Worm (Caenorhabditis elegans) whole organism, L1 larva: ENCODE data around the gene Y73B6BL.31.

Experiments
- C16A3.4 ChIP-seq: fragments of 150-350 bp; optimal IDR thresholded peaks from 2 replicates; lab custom pipeline; 2014; ENCODE audit warnings: missing biosample characterization, missing genetic modification characterization
- C34B4.2 ChIP-seq: sonication (generic microtip); optimal IDR thresholded peaks from 2 replicates; lab custom pipeline; 2017; ENCODE audit warnings: mild to moderate bottlenecking, missing genetic modification characterization, missing compliant biosample characterization
- Y116A8C.19 ChIP-seq: sonication (generic microtip); optimal IDR thresholded peaks from 2 replicates; lab custom pipeline; 2016; ENCODE audit warnings: missing compliant biosample characterization, missing genetic modification characterization, borderline replicate concordance
- ama-1 ChIP-seq: fragments of 150-350 bp; optimal IDR thresholded peaks from 2 replicates; lab custom pipeline; 2014
- blmp-1 ChIP-seq: fragments of 150-350 bp; optimal IDR thresholded peaks from 2 replicates; lab custom pipeline; 2014; ENCODE audit warnings: missing biosample characterization, missing genetic modification characterization
- ces-1 ChIP-seq: fragments of 150-350 bp; optimal IDR thresholded peaks from 2 replicates; lab custom pipeline; 2014; ENCODE audit warnings: missing biosample characterization, missing genetic modification reagents, missing genetic modification characterization
- dpl-1 ChIP-seq, 3 experiments: fragments of 150-350 bp in 2 of 3; sonication (generic microtip) in 1 of 3; optimal IDR thresholded peaks; 2 replicates each; lab custom pipeline; 2014 to 2017; ENCODE audit warnings: missing biosample characterization in 3 of 3, missing genetic modification characterization in 3 of 3, missing genetic modification reagents in 3 of 3
- dsc-1 ChIP-seq: sonication (generic microtip); optimal IDR thresholded peaks from 2 replicates; lab custom pipeline; 2016; ENCODE audit warnings: mild to moderate bottlenecking, missing genetic modification characterization, missing compliant biosample characterization
- efl-1 ChIP-seq, 4 experiments: fragments of 150-350 bp; optimal IDR thresholded peaks in 3 of 4; peaks in 1 of 4; 1 replicate in 1 of 4; 2 replicates in 3 of 4; lab custom pipeline; 2014; ENCODE audit warnings: missing biosample characterization in 2 of 4, missing genetic modification characterization in 2 of 4, missing genetic modification reagents in 2 of 4
- egl-13 ChIP-seq: sonication (generic microtip); optimal IDR thresholded peaks from 2 replicates; lab custom pipeline; 2016; ENCODE audit warnings: missing genotype, missing genetic modification reagents, missing genetic modification characterization, missing compliant biosample characterization
- egl-27 ChIP-seq, 2 experiments: fragments of 150-350 bp in 1 of 2; sonication (generic microtip); optimal IDR thresholded peaks; 3 replicates each; lab custom pipeline; 2017 to 2018; ENCODE audit warnings: missing biosample characterization in 2 of 2, missing genetic modification characterization in 2 of 2, missing genetic modification reagents in 2 of 2
- elt-2 ChIP-seq: sonication (generic microtip); optimal IDR thresholded peaks from 2 replicates; lab custom pipeline; 2016; ENCODE audit warnings: missing genetic modification characterization, mild to moderate bottlenecking, inconsistent platforms, missing compliant biosample characterization, missing genetic modification reagents
- fkh-10 ChIP-seq: sonication (generic microtip); optimal IDR thresholded peaks from 2 replicates; lab custom pipeline; 2017; ENCODE audit warnings: missing biosample characterization, missing genetic modification reagents, missing genetic modification characterization
- fkh-4 ChIP-seq: sonication (generic microtip); optimal IDR thresholded peaks from 2 replicates; lab custom pipeline; 2016; ENCODE audit warnings: missing compliant biosample characterization, missing genetic modification characterization, borderline replicate concordance
- fkh-8 ChIP-seq: sonication (generic microtip); optimal IDR thresholded peaks from 2 replicates; lab custom pipeline; 2016; ENCODE audit warnings: mild to moderate bottlenecking, missing genetic modification characterization, missing compliant biosample characterization
- fos-1 ChIP-seq: fragments of 150-350 bp; optimal IDR thresholded peaks from 2 replicates; lab custom pipeline; 2014; ENCODE audit warnings: missing biosample characterization, missing genetic modification characterization
- hlh-17 ChIP-seq: fragments of 200-800 bp; sonication (Bioruptor generic); optimal IDR thresholded peaks from 2 replicates; lab custom pipeline; 2018; ENCODE audit warnings: missing genetic modification characterization, mild to moderate bottlenecking, missing compliant biosample characterization, moderate library complexity, borderline replicate concordance
- hlh-4 ChIP-seq: sonication (generic microtip); optimal IDR thresholded peaks from 2 replicates; lab custom pipeline; 2016; ENCODE audit warnings: mild to moderate bottlenecking, missing genetic modification characterization, missing compliant biosample characterization
- irx-1 ChIP-seq: sonication (generic microtip); optimal IDR thresholded peaks from 2 replicates; lab custom pipeline; 2016; ENCODE audit warnings: missing genetic modification characterization, missing compliant biosample characterization
- jun-1 ChIP-seq: fragments of 150-350 bp; optimal IDR thresholded peaks from 2 replicates; lab custom pipeline; 2014; ENCODE audit warnings: missing biosample characterization, missing genetic modification reagents, missing genetic modification characterization
- lin-13 ChIP-seq: fragments of 150-350 bp; optimal IDR thresholded peaks from 2 replicates; lab custom pipeline; 2014; ENCODE audit warnings: missing biosample characterization, missing genetic modification reagents, missing genetic modification characterization
- lin-14 ChIP-seq: fragments of 200-800 bp; sonication (Bioruptor generic); optimal IDR thresholded peaks from 2 replicates; lab custom pipeline; 2018; ENCODE audit warnings: mild to moderate bottlenecking, missing genetic modification characterization, moderate library complexity, missing compliant biosample characterization
- lin-15B ChIP-seq: fragments of 150-350 bp; sonication (generic microtip); optimal IDR thresholded peaks from 3 replicates; lab custom pipeline; 2014; ENCODE audit warnings: missing biosample characterization, missing genetic modification characterization
- lin-35 ChIP-seq, 2 experiments: fragments of 150-350 bp; optimal IDR thresholded peaks; 2 replicates each; lab custom pipeline; 2014; ENCODE audit warnings: missing biosample characterization in 2 of 2, missing genetic modification characterization in 2 of 2, missing genetic modification reagents in 2 of 2
- mef-2 ChIP-seq: fragments of 150-350 bp; optimal IDR thresholded peaks from 2 replicates; lab custom pipeline; 2014; ENCODE audit warnings: missing biosample characterization, missing genetic modification characterization
- nhr-20 ChIP-seq: sonication (generic microtip); optimal IDR thresholded peaks from 2 replicates; lab custom pipeline; 2016; ENCODE audit warnings: mild to moderate bottlenecking, missing genetic modification characterization, missing compliant biosample characterization
- nhr-237 ChIP-seq: fragments of 150-350 bp; optimal IDR thresholded peaks from 2 replicates; lab custom pipeline; 2014; ENCODE audit warnings: missing biosample characterization, missing genetic modification characterization
- nhr-71 ChIP-seq: sonication (generic microtip); optimal IDR thresholded peaks from 2 replicates; lab custom pipeline; 2016; ENCODE audit warnings: mild to moderate bottlenecking, missing genetic modification characterization, moderate library complexity, missing compliant biosample characterization
- nhr-77 ChIP-seq: fragments of 150-350 bp; optimal IDR thresholded peaks from 2 replicates; lab custom pipeline; 2014; ENCODE audit warnings: missing biosample characterization, missing genetic modification characterization
- nhr-85 ChIP-seq: sonication (generic microtip); peaks from one replicate; lab custom pipeline; 2016; ENCODE audit warnings: missing genetic modification characterization, inconsistent platforms, missing compliant biosample characterization
- nhr-90 ChIP-seq: sonication (generic microtip); optimal IDR thresholded peaks from 2 replicates; lab custom pipeline; 2016; ENCODE audit warnings: mild to moderate bottlenecking, missing genetic modification characterization, missing compliant biosample characterization; ENCODE audit not compliant: poor library complexity
- pax-3 ChIP-seq: fragments of 200-800 bp; sonication (Bioruptor generic); optimal IDR thresholded peaks from 2 replicates; lab custom pipeline; 2018; ENCODE audit warnings: mild to moderate bottlenecking, missing genetic modification characterization, moderate library complexity, missing compliant biosample characterization
- rnt-1 ChIP-seq: sonication (generic microtip); optimal IDR thresholded peaks from 2 replicates; lab custom pipeline; 2016; ENCODE audit warnings: mild to moderate bottlenecking, missing genetic modification characterization, moderate library complexity, missing compliant biosample characterization
- skn-1 ChIP-seq: fragments of 150-350 bp; optimal IDR thresholded peaks from 2 replicates; lab custom pipeline; 2014; ENCODE audit warnings: missing biosample characterization, missing genetic modification characterization
- sup-37 ChIP-seq: fragments of 200-800 bp; sonication (Bioruptor generic); optimal IDR thresholded peaks from 2 replicates; lab custom pipeline; 2018; ENCODE audit warnings: mild to moderate bottlenecking, missing genetic modification characterization, missing compliant biosample characterization
- swsn-7 ChIP-seq: sonication (generic microtip); optimal IDR thresholded peaks from 2 replicates; lab custom pipeline; 2016; ENCODE audit warnings: missing genetic modification characterization, missing compliant biosample characterization
- tlp-1 ChIP-seq: fragments of 150-350 bp; optimal IDR thresholded peaks from 2 replicates; lab custom pipeline; 2014; ENCODE audit warnings: missing biosample characterization, missing genetic modification characterization
- unc-62 ChIP-seq: fragments of 150-350 bp; optimal IDR thresholded peaks from 2 replicates; lab custom pipeline; 2014; ENCODE audit warnings: missing biosample characterization, missing genetic modification reagents, missing genetic modification characterization
- unc-98 ChIP-seq: fragments of 200-800 bp; sonication (Bioruptor generic); IDR thresholded peaks from 2 replicates; pipeline ENCODE4 v1.3.6; 2022; ENCODE audit warnings: missing genetic modification characterization, missing compliant biosample characterization
- vab-15 ChIP-seq: sonication (generic microtip); optimal IDR thresholded peaks from 2 replicates; lab custom pipeline; 2017; ENCODE audit warnings: missing genotype, mild to moderate bottlenecking, missing genetic modification characterization, missing compliant biosample characterization
- zip-4 ChIP-seq: fragments of 200-800 bp; sonication (Bioruptor generic); optimal IDR thresholded peaks from 2 replicates; lab custom pipeline; 2018; ENCODE audit warnings: mild to moderate bottlenecking, missing genetic modification characterization, moderate library complexity, missing compliant biosample characterization

Y73B6BL.31 gene

DNA sequence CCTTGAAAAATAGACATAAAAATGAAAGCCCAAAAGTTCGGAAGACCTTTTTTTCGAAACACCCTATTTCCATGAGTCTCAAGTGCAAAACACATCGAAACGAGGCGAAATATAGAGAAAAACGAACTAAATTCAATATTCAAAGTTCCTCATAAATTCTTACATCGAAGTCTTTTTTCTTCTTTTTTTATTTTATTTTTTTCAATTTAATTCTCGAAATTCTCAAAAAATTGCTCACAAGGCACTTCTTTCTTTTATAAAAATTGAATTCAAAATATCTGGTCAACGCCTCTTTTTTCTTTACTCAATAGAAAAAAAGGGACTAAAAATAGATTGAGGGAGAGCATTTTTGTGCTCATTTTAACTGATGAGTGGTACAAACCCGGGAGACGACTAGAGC is 46.5 kb upstream of the Y73B6BL.31 start:
- TF ChIP-seq egl-13 (tag; lab: Kevin White, UChicago) (no peak), fkh-10 (GFP tag; lab: Kevin White, UChicago) (peak; percentile 54)

DNA sequence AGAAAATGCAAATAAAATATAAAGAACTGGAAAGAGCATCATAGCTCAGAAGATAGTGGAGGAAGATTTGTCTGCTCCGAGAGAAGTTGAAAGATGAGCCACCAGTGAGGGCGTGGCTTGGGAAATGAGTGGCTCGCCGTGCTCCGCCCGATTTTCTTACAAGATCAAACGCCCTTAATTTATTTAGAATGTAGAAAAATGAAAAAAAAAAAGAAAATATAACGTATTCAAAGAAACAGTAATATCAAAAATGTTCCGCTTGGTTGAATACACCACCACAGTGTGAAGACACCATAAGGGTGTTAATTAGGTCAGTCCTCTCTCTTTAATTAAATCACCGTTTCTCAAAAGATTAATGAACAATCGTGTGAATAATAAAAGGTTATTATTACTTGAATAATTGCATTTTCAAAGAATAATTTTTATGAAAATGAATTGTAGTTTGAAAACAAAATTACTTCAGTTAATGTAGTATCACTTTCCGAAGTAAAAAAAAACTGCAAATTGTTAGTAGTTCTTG is 39.3 kb upstream of the Y73B6BL.31 start, which contains the start of gene sfrp-1:
Gene sfrp-1, minus strand, starts transcription at position 51 of the 520 bp plus-strand sequence.
- TF ChIP-seq blmp-1 (no peak), lin-15B (tag; lab: Kevin White, UChicago) (no peak), egl-13 (tag; lab: Kevin White, UChicago) (no peak), rnt-1 (tag; lab: Kevin White, UChicago) (no peak), irx-1 (tag; lab: Kevin White, UChicago) (no peak), hlh-4 (tag; lab: Kevin White, UChicago) (no peak), nhr-77 (no peak), fkh-10 (GFP tag; lab: Kevin White, UChicago) (no peak)

DNA sequence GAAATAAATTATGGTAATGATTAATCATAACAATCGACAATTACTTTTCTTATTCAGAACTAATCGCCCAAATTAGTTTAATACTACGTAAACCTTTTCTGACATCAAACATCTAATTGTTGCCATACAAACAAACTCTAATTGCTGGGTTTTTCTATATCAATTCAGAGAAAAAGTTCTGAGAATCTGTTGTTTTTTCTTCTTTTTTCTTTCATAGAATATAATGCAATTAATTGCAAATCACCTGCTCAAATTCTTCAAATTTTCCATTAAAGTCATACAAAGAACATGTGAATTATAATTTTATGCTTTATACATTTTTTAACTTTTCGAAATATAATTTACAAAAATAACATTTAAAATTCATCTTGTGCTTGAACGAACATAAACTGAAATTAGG is 38.3 kb upstream of the Y73B6BL.31 start:
- TF ChIP-seq fkh-8 (tag; lab: Kevin White, UChicago), result peak; percentile 52
- TF ChIP-seq hlh-17 (GFP tag; lab: Kevin White, UChicago), result no peak
- no peak for TF ChIP-seq lin-13 (GFP tag; lab: Kevin White, UChicago)
- TF ChIP-seq pax-3 (tag; lab: Kevin White, UChicago), result peak; percentile 8
- TF ChIP-seq nhr-90 (tag; lab: Kevin White, UChicago), result no peak
- TF ChIP-seq hlh-4 (tag; lab: Kevin White, UChicago), result peak; percentile 64
- TF ChIP-seq nhr-71 (tag; lab: Kevin White, UChicago), result peak; percentile 22
- TF ChIP-seq egl-13 (tag; lab: Kevin White, UChicago), result no peak
- TF ChIP-seq dpl-1 (GFP tag; optimal IDR thresholded peaks at IDR 0.05; lab: Kevin White, UChicago), result no peak

DNA sequence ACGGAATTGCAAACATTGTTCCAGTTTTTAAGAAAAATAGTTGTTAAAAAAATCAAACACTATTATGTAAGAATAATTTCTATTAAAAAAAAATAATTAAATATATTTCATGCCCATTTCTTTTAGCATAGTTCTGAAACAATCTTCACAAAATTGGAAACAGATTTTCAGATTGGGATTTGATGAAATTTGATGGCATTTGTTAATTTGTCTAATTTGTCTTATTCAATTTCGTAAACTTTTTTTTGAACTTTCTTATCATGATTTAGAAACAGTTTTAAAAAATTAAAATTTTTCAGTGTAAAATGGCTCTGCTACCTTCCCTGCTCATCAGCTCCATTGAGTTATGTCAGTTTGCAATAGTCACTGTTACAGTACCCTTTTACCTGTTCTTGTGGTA is 36.8 kb upstream of the Y73B6BL.31 start, which contains the start of gene srv-13:
Gene srv-13, plus strand, starts transcription at position 301 of the 400 bp plus-strand sequence.
- TF ChIP-seq pax-3 (tag; lab: Kevin White, UChicago) (no peak), fos-1 (tag; lab: Kevin White, UChicago) (no peak), hlh-4 (tag; lab: Kevin White, UChicago) (no peak), zip-4 (GFP tag; lab: Kevin White, UChicago) (no peak), C16A3.4 (no peak), skn-1 (no peak), rnt-1 (tag; lab: Kevin White, UChicago) (no peak), tlp-1 (tag; lab: Kevin White, UChicago) (no peak), unc-62 (GFP tag; lab: Kevin White, UChicago) (no peak), dsc-1 (tag; lab: Kevin White, UChicago) (no peak), vab-15 (tag; lab: Kevin White, UChicago) (no peak), dpl-1 (GFP tag; optimal IDR thresholded peaks at IDR 0.05; lab: Kevin White, UChicago) (no peak), efl-1 (optimal IDR thresholded peaks at IDR 0.05; lab: Kevin White, UChicago) (no peak), efl-1 (GFP tag; optimal IDR thresholded peaks at IDR 0.05 in 1 of 2; lab: Kevin White, UChicago) (no peak), lin-15B (tag; lab: Kevin White, UChicago) (no peak), nhr-85 (no peak), jun-1 (no peak), nhr-237 (tag; lab: Kevin White, UChicago) (no peak), C34B4.2 (no peak)

DNA sequence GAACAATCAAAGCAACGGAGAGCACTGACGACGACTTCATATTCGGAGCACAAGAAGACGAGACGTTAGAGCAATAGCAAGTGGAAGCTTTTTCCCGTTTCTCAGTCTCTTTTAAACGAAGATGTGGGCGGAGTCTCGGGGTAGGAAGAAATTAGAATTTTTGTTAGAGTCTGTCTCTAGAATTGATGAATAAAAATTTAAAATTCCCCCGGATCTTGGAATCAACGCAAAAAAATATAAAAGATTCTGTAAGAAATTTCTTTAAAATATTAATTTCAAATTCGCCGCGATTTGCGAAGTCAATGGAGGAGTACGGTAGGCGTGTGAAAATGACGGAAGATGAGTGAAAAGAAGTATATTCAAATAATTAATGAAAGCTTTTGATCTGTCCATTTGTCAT is 28.2 kb upstream of the Y73B6BL.31 start, which contains the start of gene nlp-71:
Gene nlp-71, minus strand, starts transcription at position 101 of the 400 bp plus-strand sequence.
- TF ChIP-seq unc-98 (GFP tag; lab: Robert Waterston, UW) (no peak), C16A3.4 (no peak)

DNA sequence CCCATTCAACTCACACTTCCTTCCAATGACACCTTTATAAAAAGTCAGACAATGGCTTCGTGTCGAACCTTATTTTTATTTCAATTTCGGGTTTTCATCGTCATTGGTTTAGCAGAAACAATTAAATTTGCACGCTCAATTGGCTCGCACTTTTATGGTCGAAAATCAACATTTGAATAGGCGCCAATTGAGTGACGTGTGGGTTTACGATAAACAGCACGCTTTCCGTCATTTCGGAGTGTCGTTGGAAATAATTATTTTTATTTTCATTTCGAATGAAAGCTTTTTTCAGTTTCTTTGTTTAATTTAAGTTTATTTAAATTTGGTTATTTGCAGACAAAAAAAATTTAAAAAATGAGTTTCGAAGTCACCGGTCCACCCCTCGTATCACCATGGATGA is 26.6 kb upstream of the Y73B6BL.31 start, which contains the start of gene exos-2:
Gene exos-2, plus strand, starts transcription at position 330 of the 400 bp plus-strand sequence.
- TF ChIP-seq blmp-1 (no peak), nhr-20 (tag; lab: Kevin White, UChicago) (peak; percentile 62), mef-2 (tag; lab: Kevin White, UChicago) (no peak), swsn-7 (tag; lab: Kevin White, UChicago) (peak; percentile 63), ces-1 (GFP tag; lab: Kevin White, UChicago) (no peak), Y116A8C.19 (tag; lab: Kevin White, UChicago) (no peak), C34B4.2 (no peak), elt-2 (tag; lab: Kevin White, UChicago) (no peak), lin-14 (GFP tag; lab: Kevin White, UChicago) (no peak), unc-98 (GFP tag; lab: Robert Waterston, UW) (no peak), ama-1 (lab: Kevin White, UChicago) (no peak), lin-35 (GFP tag; optimal IDR thresholded peaks at IDR 0.05; lab: Kevin White, UChicago) (peak; percentile 98 to 99), sup-37 (GFP tag; lab: Kevin White, UChicago) (no peak), egl-27 (tag; optimal IDR thresholded peaks at IDR 0.05; lab: Kevin White, UChicago) (no peak), fkh-4 (tag; lab: Kevin White, UChicago) (no peak), hlh-4 (tag; lab: Kevin White, UChicago) (no peak)
